Worm (Caenorhabditis elegans): Measurements from ENCODE around the gene R09H10.3.

The R09H10.3 gene

DNA sequence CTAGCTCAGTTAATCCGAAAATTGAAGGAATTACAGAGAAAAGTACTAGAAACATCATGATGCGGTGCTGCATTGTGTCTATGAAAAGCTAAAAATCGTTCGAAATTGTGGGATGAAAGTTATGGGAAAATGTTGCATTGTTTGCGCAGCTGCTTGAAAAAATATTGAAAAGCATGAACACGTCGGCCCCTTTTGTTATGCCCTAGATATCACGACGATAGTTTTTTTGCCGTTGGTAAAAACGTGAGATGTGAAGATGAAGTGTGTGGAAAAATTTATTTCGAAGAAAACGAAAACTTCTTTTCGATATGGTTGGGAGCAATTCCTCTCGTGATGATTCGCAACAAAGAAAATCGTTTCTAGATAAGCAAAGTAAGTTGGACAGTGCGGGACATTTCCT lies 16.2 kb upstream of the R09H10.3 start, which contains the start of the genes C43F9.5 and nkb-2:
Gene C43F9.5, minus strand, starts transcription at position 101 of the 400 bp plus-strand sequence.
Gene nkb-2, plus strand, starts transcription at position 277 of the 400 bp plus-strand sequence.
- TF ChIP-seq aly-1 (tag; optimal IDR thresholded peaks at IDR 0.05) (no peak), tbx-37 (GFP tag; conservative IDR thresholded peaks at IDR 0.05) (no peak), ama-1 (optimal IDR thresholded peaks at IDR 0.05) (no peak), hmbx-1 (tag; optimal IDR thresholded peaks at IDR 0.05) (no peak), flt-1 (GFP tag; IDR thresholded peaks at IDR 0.05) (no peak), ets-7 (tag; optimal IDR thresholded peaks at IDR 0.05) (no peak)

DNA sequence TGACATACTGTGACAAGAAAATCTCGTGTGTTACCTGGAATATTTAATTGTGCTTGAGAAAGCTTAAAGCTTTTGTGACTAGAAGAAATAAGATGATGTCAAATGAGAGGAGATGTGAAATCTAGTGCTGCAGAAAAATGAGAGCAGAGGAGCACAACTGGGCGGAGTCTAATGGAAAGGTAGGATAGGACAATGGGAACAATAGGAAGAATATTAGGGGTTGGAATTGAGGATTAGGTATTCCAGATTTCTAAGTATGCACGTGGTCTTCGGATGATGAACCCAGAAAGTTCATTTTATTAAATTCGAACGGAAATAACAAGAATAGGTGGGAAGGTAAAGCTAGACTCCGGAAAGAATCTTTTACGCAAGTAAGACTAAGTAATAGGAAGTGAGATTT lies 13.3 kb upstream of the R09H10.3 start, which contains the start of gene C43F9.7:
Gene C43F9.7, minus strand, starts transcription at position 101 of the 400 bp plus-strand sequence.
- no peak for TF ChIP-seq pes-1 (GFP tag; IDR thresholded peaks at IDR 0.05)
- no peak for TF ChIP-seq tbx-11 (GFP tag; IDR thresholded peaks at IDR 0.05)
- TF ChIP-seq hnd-1 (tag; optimal IDR thresholded peaks at IDR 0.05): no peak
- TF ChIP-seq hmbx-1 (tag; optimal IDR thresholded peaks at IDR 0.05): no peak
- TF ChIP-seq B0310.2 (tag; optimal IDR thresholded peaks at IDR 0.05): no peak
- no peak for TF ChIP-seq ets-7 (tag; optimal IDR thresholded peaks at IDR 0.05)
- no peak for TF ChIP-seq ceh-13 (GFP tag; optimal IDR thresholded peaks at IDR 0.05)
- no peak for TF ChIP-seq ceh-36 (tag; optimal IDR thresholded peaks at IDR 0.05)
- no peak for TF ChIP-seq F13C5.2 (tag; optimal IDR thresholded peaks at IDR 0.05)
- no peak for TF ChIP-seq sea-1 (GFP tag; conservative IDR thresholded peaks at IDR 0.05)
- TF ChIP-seq aly-1 (tag; optimal IDR thresholded peaks at IDR 0.05): no peak
- TF ChIP-seq ama-1 (optimal IDR thresholded peaks at IDR 0.05): no peak
- no peak for TF ChIP-seq hmg-4 (GFP tag; optimal IDR thresholded peaks at IDR 0.05)
- no peak for TF ChIP-seq flt-1 (GFP tag; IDR thresholded peaks at IDR 0.05)

DNA sequence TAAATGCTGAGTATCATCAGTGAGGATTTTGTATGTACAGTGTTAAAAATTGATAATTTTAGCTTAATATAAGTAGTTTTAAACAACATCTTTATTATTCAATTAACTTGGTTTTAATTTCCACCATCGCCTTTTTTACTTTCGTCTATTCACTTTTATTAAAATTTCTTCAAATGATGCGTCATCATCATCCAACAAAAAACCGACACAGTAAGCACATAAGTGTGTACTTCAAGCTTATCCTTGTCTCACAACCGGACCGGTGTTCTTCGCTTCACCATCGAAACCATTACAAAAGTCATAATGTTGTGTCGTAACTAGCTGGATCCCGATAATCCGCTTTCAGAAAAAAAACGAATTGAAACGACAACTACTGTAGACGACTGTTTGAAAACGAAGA lies 10.3 kb upstream of the R09H10.3 start, which contains the start of gene C43F9.11:
Gene C43F9.11, plus strand, starts transcription at position 301 of the 400 bp plus-strand sequence.
- TF ChIP-seq hnd-1 (tag; optimal IDR thresholded peaks at IDR 0.05) (no peak), F13C5.2 (tag; optimal IDR thresholded peaks at IDR 0.05) (no peak), sea-1 (GFP tag; conservative IDR thresholded peaks at IDR 0.05) (no peak), tra-4 (tag; optimal IDR thresholded peaks at IDR 0.05) (no peak), ceh-36 (tag; optimal IDR thresholded peaks at IDR 0.05) (no peak), B0310.2 (tag; optimal IDR thresholded peaks at IDR 0.05) (no peak), ets-7 (tag; optimal IDR thresholded peaks at IDR 0.05) (no peak), hmg-4 (GFP tag; optimal IDR thresholded peaks at IDR 0.05) (no peak), tbx-11 (GFP tag; IDR thresholded peaks at IDR 0.05) (no peak), tbx-37 (GFP tag; conservative IDR thresholded peaks at IDR 0.05) (no peak), aly-1 (tag; optimal IDR thresholded peaks at IDR 0.05) (no peak), ceh-13 (GFP tag; optimal IDR thresholded peaks at IDR 0.05) (no peak), flt-1 (GFP tag; IDR thresholded peaks at IDR 0.05) (no peak), scrt-1 (GFP tag; IDR thresholded peaks at IDR 0.05) (no peak), pes-1 (GFP tag; IDR thresholded peaks at IDR 0.05) (no peak), hmbx-1 (tag; optimal IDR thresholded peaks at IDR 0.05) (no peak), ama-1 (optimal IDR thresholded peaks at IDR 0.05) (no peak)

DNA sequence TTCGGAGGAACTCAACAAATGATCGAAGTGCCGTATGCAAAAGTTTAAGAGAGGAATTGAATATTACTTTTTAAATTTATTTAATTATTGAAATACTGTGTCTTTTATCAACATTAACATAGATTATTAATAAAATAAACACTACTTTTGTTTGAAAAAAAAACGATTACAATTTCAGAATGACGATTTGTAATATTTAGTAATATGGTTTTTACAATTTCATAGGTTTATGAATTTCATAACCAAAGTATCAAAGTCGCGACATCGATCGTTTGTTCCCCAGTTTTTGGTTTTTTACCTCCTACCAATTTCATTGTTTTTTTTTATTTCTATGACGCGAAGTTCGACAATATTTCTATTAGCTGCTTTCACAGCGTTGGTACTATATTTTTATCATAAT lies 6.8 kb upstream of the R09H10.3 start, which contains the start of gene R09H10.1:
Gene R09H10.1, plus strand, starts transcription at position 301 of the 400 bp plus-strand sequence.
- TF ChIP-seq tra-4 (tag; optimal IDR thresholded peaks at IDR 0.05): no peak
- TF ChIP-seq tbx-11 (GFP tag; IDR thresholded peaks at IDR 0.05): no peak
- TF ChIP-seq ceh-13 (GFP tag; optimal IDR thresholded peaks at IDR 0.05): no peak
- TF ChIP-seq tbx-37 (GFP tag; conservative IDR thresholded peaks at IDR 0.05): no peak
- no peak for TF ChIP-seq B0310.2 (tag; optimal IDR thresholded peaks at IDR 0.05)
- no peak for TF ChIP-seq hmg-4 (GFP tag; optimal IDR thresholded peaks at IDR 0.05)
- no peak for TF ChIP-seq scrt-1 (GFP tag; IDR thresholded peaks at IDR 0.05)
- no peak for TF ChIP-seq pes-1 (GFP tag; IDR thresholded peaks at IDR 0.05)
- no peak for TF ChIP-seq sea-1 (GFP tag; conservative IDR thresholded peaks at IDR 0.05)
- no peak for TF ChIP-seq ama-1 (optimal IDR thresholded peaks at IDR 0.05)
- TF ChIP-seq F13C5.2 (tag; optimal IDR thresholded peaks at IDR 0.05): no peak
- no peak for TF ChIP-seq hnd-1 (tag; optimal IDR thresholded peaks at IDR 0.05)
- TF ChIP-seq ets-7 (tag; optimal IDR thresholded peaks at IDR 0.05): no peak

DNA sequence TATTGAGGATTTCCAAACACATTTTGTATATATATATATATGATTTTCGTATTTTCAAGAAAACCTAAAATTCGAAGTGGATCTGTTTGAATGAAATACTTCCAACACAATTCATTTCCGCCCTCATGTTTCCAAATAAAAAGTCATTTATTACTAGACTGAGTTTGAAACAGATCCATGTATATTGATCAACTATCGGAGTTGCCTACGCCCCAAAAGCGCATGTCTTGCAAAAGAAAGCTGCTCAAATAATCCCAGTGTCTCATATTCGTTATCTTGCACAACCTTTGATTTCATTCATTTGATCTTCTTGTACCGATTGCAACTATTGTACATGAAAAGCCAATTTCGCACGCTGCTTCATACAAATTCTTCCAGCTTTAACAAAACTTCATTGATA lies 4.2 kb upstream of the R09H10.3 start, which contains the start of gene R09H10.2:
Gene R09H10.2, plus strand, starts transcription at position 301 of the 400 bp plus-strand sequence.
- no peak for TF ChIP-seq F13C5.2 (tag; optimal IDR thresholded peaks at IDR 0.05)
- no peak for TF ChIP-seq tbx-11 (GFP tag; IDR thresholded peaks at IDR 0.05)
- no peak for TF ChIP-seq ceh-13 (GFP tag; optimal IDR thresholded peaks at IDR 0.05)
- no peak for TF ChIP-seq pes-1 (GFP tag; IDR thresholded peaks at IDR 0.05)
- no peak for TF ChIP-seq ets-7 (tag; optimal IDR thresholded peaks at IDR 0.05)

DNA sequence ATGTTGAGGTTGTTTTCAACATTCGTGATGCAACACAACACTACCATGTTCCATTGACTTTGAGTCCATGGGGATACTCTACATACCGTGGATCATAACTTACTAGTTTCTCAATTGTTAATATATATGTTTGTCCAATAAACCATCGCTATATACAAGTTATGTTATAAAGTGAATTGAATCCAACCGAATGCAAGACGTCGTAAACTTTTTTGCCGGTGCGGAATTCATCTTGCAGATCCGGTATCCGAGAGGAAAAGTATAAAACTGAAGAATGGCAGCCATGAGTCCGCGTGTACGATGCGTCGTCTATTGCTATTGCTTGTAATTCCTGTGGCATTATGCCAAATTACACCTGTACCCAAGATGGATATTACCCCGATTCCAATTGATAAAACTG lies 1.4 kb downstream of the R09H10.3 start, which contains the start of gene R09H10.6:
Gene R09H10.6, plus strand, starts transcription at position 301 of the 400 bp plus-strand sequence.
- no peak for TF ChIP-seq ceh-13 (GFP tag; optimal IDR thresholded peaks at IDR 0.05)
- TF ChIP-seq pes-1 (GFP tag; IDR thresholded peaks at IDR 0.05): no peak
- TF ChIP-seq flt-1 (GFP tag; IDR thresholded peaks at IDR 0.05): no peak
- TF ChIP-seq B0310.2 (tag; optimal IDR thresholded peaks at IDR 0.05): no peak
- TF ChIP-seq hnd-1 (tag; optimal IDR thresholded peaks at IDR 0.05): no peak
- TF ChIP-seq ets-7 (tag; optimal IDR thresholded peaks at IDR 0.05): no peak
- no peak for TF ChIP-seq F13C5.2 (tag; optimal IDR thresholded peaks at IDR 0.05)
- TF ChIP-seq scrt-1 (GFP tag; IDR thresholded peaks at IDR 0.05): no peak

DNA sequence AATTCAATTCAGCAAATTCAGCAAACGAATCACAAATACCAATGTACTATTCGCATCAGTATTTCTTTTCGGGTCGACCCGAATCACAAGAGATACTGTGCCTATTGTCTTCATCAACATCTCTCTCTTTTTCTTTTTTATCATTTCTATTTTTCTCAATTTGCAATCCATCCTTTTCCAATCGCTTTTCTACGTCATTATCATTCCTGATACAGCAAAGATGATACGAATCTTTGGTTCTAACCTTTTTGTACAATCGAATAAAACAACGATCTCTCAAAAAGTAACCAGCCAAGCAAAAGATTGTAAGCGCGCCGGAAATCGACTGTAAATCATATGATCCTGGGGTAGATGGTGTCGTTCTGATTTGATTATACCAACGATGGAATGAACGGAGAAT lies 3.1 kb downstream of the R09H10.3 start:
- no peak for TF ChIP-seq sea-1 (GFP tag; conservative IDR thresholded peaks at IDR 0.05)
- TF ChIP-seq ceh-36 (tag; optimal IDR thresholded peaks at IDR 0.05): no peak
- no peak for TF ChIP-seq tbx-37 (GFP tag; conservative IDR thresholded peaks at IDR 0.05)
- no peak for TF ChIP-seq ets-7 (tag; optimal IDR thresholded peaks at IDR 0.05)
- TF ChIP-seq aly-1 (tag; optimal IDR thresholded peaks at IDR 0.05): no peak
- TF ChIP-seq hmbx-1 (tag; optimal IDR thresholded peaks at IDR 0.05): no peak
- no peak for TF ChIP-seq tra-4 (tag; optimal IDR thresholded peaks at IDR 0.05)
- no peak for TF ChIP-seq hmg-4 (GFP tag; optimal IDR thresholded peaks at IDR 0.05)
- no peak for TF ChIP-seq tbx-11 (GFP tag; IDR thresholded peaks at IDR 0.05)
- no peak for TF ChIP-seq ceh-13 (GFP tag; optimal IDR thresholded peaks at IDR 0.05)
- no peak for TF ChIP-seq B0310.2 (tag; optimal IDR thresholded peaks at IDR 0.05)
- TF ChIP-seq F13C5.2 (tag; optimal IDR thresholded peaks at IDR 0.05): no peak
- TF ChIP-seq scrt-1 (GFP tag; IDR thresholded peaks at IDR 0.05): no peak
- no peak for TF ChIP-seq ama-1 (optimal IDR thresholded peaks at IDR 0.05)
- no peak for TF ChIP-seq flt-1 (GFP tag; IDR thresholded peaks at IDR 0.05)
- TF ChIP-seq pes-1 (GFP tag; IDR thresholded peaks at IDR 0.05): no peak
- TF ChIP-seq hnd-1 (tag; optimal IDR thresholded peaks at IDR 0.05): no peak

Data from whole organism, early embryonic.